Worm (Caenorhabditis elegans): Measurements from ENCODE around the gene sdz-7.

- no peak for TF ChIP-seq ama-1 (optimal IDR thresholded peaks at IDR 0.05)
- TF ChIP-seq ztf-4 (tag; optimal IDR thresholded peaks at IDR 0.05): no peak
- no peak for TF ChIP-seq zag-1 (tag; optimal IDR thresholded peaks at IDR 0.05)
- TF ChIP-seq elt-1 (tag; optimal IDR thresholded peaks at IDR 0.05): no peak
- no peak for TF ChIP-seq jun-1 (tag; optimal IDR thresholded peaks at IDR 0.05)
Measured at ce11 chrII:3864652-3865051, 13.1 kb downstream of the sdz-7 start, which contains the start of gene nhr-261.
